Fruit fly (Drosophila melanogaster) whole organism, embryonic: ENCODE results near the gene CG32647.

ENCODE experiments used
- CG10543 ChIP-seq: fragments of 200-800 bp; sonication (Bioruptor generic); optimal IDR thresholded peaks from 3 replicates; lab custom pipeline; 2017; ENCODE audit warnings: missing biosample characterization, mild to moderate bottlenecking, missing genetic modification characterization, moderate library complexity
- CG11504 ChIP-seq: fragments of 200-800 bp; sonication (Bioruptor generic); optimal IDR thresholded peaks from 3 replicates; lab custom pipeline; 2019; ENCODE audit warnings: missing biosample characterization, mild to moderate bottlenecking, missing genetic modification characterization, moderate library complexity
- CG17359 ChIP-seq: fragments of 200-800 bp; sonication (Bioruptor generic); optimal IDR thresholded peaks from 3 replicates; lab custom pipeline; 2018; ENCODE audit warnings: missing biosample characterization, mild to moderate bottlenecking, missing genetic modification characterization, moderate library complexity
- CG2875 ChIP-seq: fragments of 200-800 bp; sonication (Bioruptor generic); optimal IDR thresholded peaks from 2 replicates; lab custom pipeline; 2017; ENCODE audit warnings: missing biosample characterization, mild to moderate bottlenecking, missing genetic modification characterization, missing genetic modification reagents
- CG3838 ChIP-seq: fragments of 200-800 bp; sonication (Bioruptor generic); optimal IDR thresholded peaks from 3 replicates; lab custom pipeline; 2016; ENCODE audit warnings: missing biosample characterization, missing genetic modification characterization
- CG4617 ChIP-seq: fragments of 200-800 bp; sonication (Bioruptor generic); optimal IDR thresholded peaks from 3 replicates; lab custom pipeline; 2016; ENCODE audit warnings: missing biosample characterization, missing genetic modification characterization, borderline replicate concordance
- Camta ChIP-seq: fragments of 200-800 bp; sonication (Bioruptor generic); optimal IDR thresholded peaks from 2 replicates; lab custom pipeline; 2016; ENCODE audit warnings: missing biosample characterization, missing genetic modification characterization
- Dfd ChIP-seq, 2 experiments: fragments of >200 bp; optimal IDR thresholded peaks; 2 replicates each; lab custom pipeline; 2017; ENCODE audit warnings: missing biosample characterization in 2 of 2, missing genetic modification characterization in 2 of 2
- gcm ChIP-seq: fragments of 200-800 bp; sonication (Bioruptor generic); optimal IDR thresholded peaks from 2 replicates; lab custom pipeline; 2019; ENCODE audit warnings: missing biosample characterization, mild to moderate bottlenecking, missing genetic modification characterization, moderate library complexity
- jumu ChIP-seq: fragments of 200-800 bp; sonication (Bioruptor generic); optimal IDR thresholded peaks from 3 replicates; lab custom pipeline; 2016; ENCODE audit warnings: missing biosample characterization, missing genetic modification characterization
- mam ChIP-seq: fragments of 200-800 bp; sonication (Bioruptor generic); optimal IDR thresholded peaks from 3 replicates; lab custom pipeline; 2016; ENCODE audit warnings: missing biosample characterization, missing genetic modification characterization
- sc ChIP-seq, 3 experiments: fragments of >200 bp in 2 of 3; fragments of 200-800 bp in 1 of 3; sonication (Bioruptor generic) in 1 of 3; optimal IDR thresholded peaks; 2 replicates in 2 of 3; 3 replicates in 1 of 3; lab custom pipeline; 2017; ENCODE audit warnings: mild to moderate bottlenecking in 1 of 3, missing biosample characterization in 1 of 3, missing genetic modification characterization in 1 of 3, missing genetic modification reagents in 1 of 3
- sens-2 ChIP-seq: fragments of 200-800 bp; sonication (Bioruptor generic); IDR thresholded peaks from 2 replicates; pipeline ENCODE4 v1.3.6; 2022; ENCODE audit warnings: missing biosample characterization, missing genetic modification characterization
- tap ChIP-seq: fragments of 200-800 bp; optimal IDR thresholded peaks from 3 replicates; lab custom pipeline; 2019; ENCODE audit warnings: missing biosample characterization, mild to moderate bottlenecking, missing genetic modification characterization, moderate library complexity

DNA sequence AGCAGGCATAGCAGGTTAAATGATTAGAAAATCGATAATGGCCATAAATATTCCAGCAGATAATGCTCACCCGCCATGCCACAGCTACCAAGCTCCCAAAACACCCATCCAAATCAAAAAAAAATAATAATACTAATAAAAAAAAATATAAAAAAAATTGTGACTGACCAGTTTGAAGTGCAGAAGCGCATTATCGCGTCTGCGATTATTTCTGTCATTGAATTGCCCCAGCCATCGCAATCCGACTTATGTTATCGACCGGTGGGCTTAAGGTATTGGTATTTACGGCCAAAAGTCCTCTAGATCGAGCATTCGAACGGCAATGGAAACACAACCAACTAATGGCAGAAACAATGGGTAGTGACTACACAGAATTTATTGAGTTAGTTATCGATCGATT lies 52.3 kb downstream of the CG32647 start:
- no peak for TF ChIP-seq sens-2 (GFP tag; lab: Robert Waterston, UW)
- no peak for TF ChIP-seq gcm
- no peak for TF ChIP-seq CG2875 (GFP tag; lab: Kevin White, UChicago)
- TF ChIP-seq jumu (GFP tag; lab: Kevin White, UChicago): no peak
- TF ChIP-seq sc (optimal IDR thresholded peaks at IDR 0.05; lab: Kevin White, UChicago): no peak
- no peak for TF ChIP-seq sc (GFP tag; optimal IDR thresholded peaks at IDR 0.05; lab: Kevin White, UChicago)
- no peak for TF ChIP-seq mam (GFP tag; lab: Kevin White, UChicago)
- no peak for TF ChIP-seq CG3838 (GFP tag; lab: Kevin White, UChicago)
- TF ChIP-seq Dfd (GFP tag; optimal IDR thresholded peaks at IDR 0.05; lab: Kevin White, UChicago): no peak
- TF ChIP-seq CG4617: no peak
- TF ChIP-seq CG11504: no peak
- no peak for TF ChIP-seq CG10543 (GFP tag; lab: Kevin White, UChicago)
- TF ChIP-seq CG17359 (tag; lab: Kevin White, UChicago): peak; percentile 22
- TF ChIP-seq Camta (GFP tag; lab: Kevin White, UChicago): no peak
- TF ChIP-seq tap: no peak
